Fruit fly (Drosophila melanogaster) whole organism, embryonic: ENCODE results near the gene TTLL1A.

Experiments used
- Abd-B ChIP-seq: fragments of 200-800 bp; sonication (Bioruptor generic); optimal IDR thresholded peaks from 2 replicates; lab custom pipeline; 2018; ENCODE audit warnings: missing biosample characterization, mild to moderate bottlenecking, missing genetic modification characterization, moderate library complexity
- Atf3 ChIP-seq: fragments of 200-800 bp; sonication (Bioruptor generic); optimal IDR thresholded peaks from 3 replicates; lab custom pipeline; 2016; ENCODE audit warnings: missing biosample characterization, missing genetic modification characterization
- Bdp1 ChIP-seq: fragments of 200-800 bp; sonication (Bioruptor generic); optimal IDR thresholded peaks from 3 replicates; lab custom pipeline; 2016; ENCODE audit warnings: missing biosample characterization, missing genetic modification characterization
- CG10147 ChIP-seq: fragments of 200-800 bp; sonication (Bioruptor generic); optimal IDR thresholded peaks from 2 replicates; lab custom pipeline; 2019; ENCODE audit warnings: missing biosample characterization, mild to moderate bottlenecking, missing genetic modification characterization, moderate library complexity
- CG1024 ChIP-seq: fragments of 200-800 bp; sonication (Bioruptor generic); IDR thresholded peaks from 2 replicates; pipeline ENCODE4 v1.3.6; 2022; ENCODE audit warnings: missing biosample characterization, missing genetic modification characterization
- CG10565 ChIP-seq: fragments of 200-800 bp; sonication (Bioruptor generic); optimal IDR thresholded peaks from 3 replicates; lab custom pipeline; 2016; ENCODE audit warnings: missing biosample characterization, mild to moderate bottlenecking, missing genetic modification characterization
- CG11696 ChIP-seq: fragments of 200-800 bp; sonication (Bioruptor generic); IDR thresholded peaks from 2 replicates; pipeline ENCODE4 v1.3.6; 2022; ENCODE audit warnings: missing biosample characterization, missing genetic modification characterization
- CG15269 ChIP-seq: fragments of 200-800 bp; sonication (Bioruptor generic); optimal IDR thresholded peaks from 2 replicates; lab custom pipeline; 2018; ENCODE audit warnings: missing biosample characterization, mild to moderate bottlenecking, missing genetic modification characterization, moderate library complexity
- CG1647 ChIP-seq: fragments of 200-800 bp; sonication (Bioruptor generic); optimal IDR thresholded peaks from 3 replicates; lab custom pipeline; 2016; ENCODE audit warnings: missing biosample characterization, missing genetic modification characterization
- CG30431 ChIP-seq: fragments of 200-800 bp; sonication (Bioruptor generic); optimal IDR thresholded peaks from 2 replicates; lab custom pipeline; 2017; ENCODE audit warnings: missing biosample characterization, missing genetic modification characterization
- CG4820 ChIP-seq: fragments of 200-800 bp; sonication (Bioruptor generic); optimal IDR thresholded peaks from 3 replicates; lab custom pipeline; 2016; ENCODE audit warnings: missing biosample characterization, missing genetic modification characterization
- CG5245 ChIP-seq: fragments of 200-800 bp; sonication (Bioruptor generic); optimal IDR thresholded peaks from 3 replicates; lab custom pipeline; 2016; ENCODE audit warnings: missing biosample characterization, missing genetic modification characterization
- CG6175 ChIP-seq: fragments of 200-800 bp; sonication (Bioruptor generic); IDR thresholded peaks from 3 replicates; pipeline ENCODE4 v1.3.6; 2022; ENCODE audit warnings: missing biosample characterization, missing genetic modification characterization
- CG6654 ChIP-seq: fragments of 200-800 bp; sonication (Bioruptor generic); optimal IDR thresholded peaks from 2 replicates; lab custom pipeline; 2017; ENCODE audit warnings: missing biosample characterization, mild to moderate bottlenecking, missing genetic modification characterization
- CG6683 ChIP-seq: fragments of 200-800 bp; sonication (Bioruptor generic); optimal IDR thresholded peaks from 2 replicates; lab custom pipeline; 2017; ENCODE audit warnings: missing biosample characterization, mild to moderate bottlenecking, missing genetic modification characterization, missing genetic modification reagents
- CG7786 ChIP-seq: fragments of 200-800 bp; sonication (Bioruptor generic); optimal IDR thresholded peaks from 2 replicates; lab custom pipeline; 2016; ENCODE audit warnings: missing biosample characterization, missing genetic modification characterization
- CG8359 ChIP-seq: fragments of 200-800 bp; sonication (Bioruptor generic); optimal IDR thresholded peaks from 2 replicates; lab custom pipeline; 2017; ENCODE audit warnings: missing biosample characterization, mild to moderate bottlenecking, missing genetic modification characterization, borderline replicate concordance
- CG8478 ChIP-seq: fragments of >200 bp; optimal IDR thresholded peaks from 2 replicates; lab custom pipeline; 2018
- CG8765 ChIP-seq: fragments of 200-800 bp; sonication (Bioruptor generic); IDR thresholded peaks from 2 replicates; pipeline ENCODE4 v1.3.6; 2022; ENCODE audit warnings: missing biosample characterization, missing genetic modification characterization
- CG8924 ChIP-seq: fragments of 200-800 bp; optimal IDR thresholded peaks from 3 replicates; lab custom pipeline; 2019; ENCODE audit warnings: missing biosample characterization, mild to moderate bottlenecking, missing genetic modification characterization, moderate library complexity
- CG9437 ChIP-seq: fragments of 200-800 bp; sonication (Bioruptor generic); optimal IDR thresholded peaks from 2 replicates; lab custom pipeline; 2018; ENCODE audit warnings: missing biosample characterization, mild to moderate bottlenecking, missing genetic modification characterization
- D19B ChIP-seq: fragments of 200-800 bp; sonication (Bioruptor generic); optimal IDR thresholded peaks from 2 replicates; lab custom pipeline; 2017; ENCODE audit warnings: missing biosample characterization, mild to moderate bottlenecking, missing genetic modification characterization
- Dll ChIP-seq: fragments of 200-800 bp; sonication (Bioruptor generic); IDR thresholded peaks from 4 replicates; pipeline ENCODE4 v1.3.6; 2022; ENCODE audit warnings: missing biosample characterization, missing genetic modification characterization; ENCODE audit not compliant: partially characterized antibody
- HHEX ChIP-seq: fragments of 200-800 bp; sonication (Bioruptor generic); optimal IDR thresholded peaks from 3 replicates; lab custom pipeline; 2017; ENCODE audit warnings: missing biosample characterization, mild to moderate bottlenecking, missing genetic modification characterization, missing genetic modification reagents
- HLH54F ChIP-seq: fragments of 200-800 bp; sonication (Bioruptor generic); optimal IDR thresholded peaks from 3 replicates; lab custom pipeline; 2016; ENCODE audit warnings: missing biosample characterization, missing genetic modification characterization
- HLHmδ ChIP-seq: fragments of 200-800 bp; sonication (Bioruptor generic); optimal IDR thresholded peaks from 2 replicates; lab custom pipeline; 2018; ENCODE audit warnings: missing biosample characterization, mild to moderate bottlenecking, missing genetic modification characterization, moderate library complexity
- Hand ChIP-seq: fragments of 200-800 bp; sonication (Bioruptor generic); optimal IDR thresholded peaks from 2 replicates; lab custom pipeline; 2017; ENCODE audit warnings: mild to moderate bottlenecking, missing biosample characterization, missing genetic modification reagents, missing genetic modification characterization
- Hey ChIP-seq: fragments of 200-800 bp; sonication (Bioruptor generic); optimal IDR thresholded peaks from 3 replicates; lab custom pipeline; 2018; ENCODE audit warnings: missing biosample characterization, mild to moderate bottlenecking, missing genetic modification characterization
- HmgZ ChIP-seq: fragments of 200-800 bp; sonication (Bioruptor generic); optimal IDR thresholded peaks from 2 replicates; lab custom pipeline; 2018; ENCODE audit warnings: missing biosample characterization, mild to moderate bottlenecking, missing genetic modification characterization
- Hsf ChIP-seq: fragments of 200-800 bp; sonication (Bioruptor generic); optimal IDR thresholded peaks from 3 replicates; lab custom pipeline; 2016; ENCODE audit warnings: missing biosample characterization, missing genetic modification characterization
- Ptx1 ChIP-seq: fragments of 200-800 bp; sonication (Bioruptor generic); IDR thresholded peaks from 2 replicates; pipeline ENCODE4 v1.3.6; 2022; ENCODE audit warnings: missing biosample characterization, missing genetic modification characterization
- Sry-δ ChIP-seq: fragments of 200-800 bp; sonication (Bioruptor generic); optimal IDR thresholded peaks from 2 replicates; lab custom pipeline; 2016; ENCODE audit warnings: missing biosample characterization, missing genetic modification characterization
- Trl ChIP-seq, 3 experiments: fragments of >200 bp in 2 of 3; fragments of 200-800 bp in 1 of 3; sonication (Bioruptor generic) in 1 of 3; optimal IDR thresholded peaks; 2 replicates in 1 of 3; 3 replicates in 2 of 3; lab custom pipeline; 2016 to 2017; ENCODE audit warnings: missing biosample characterization in 1 of 3, missing genetic modification characterization in 1 of 3
- cg ChIP-seq: fragments of 200-800 bp; sonication (Bioruptor generic); optimal IDR thresholded peaks from 3 replicates; lab custom pipeline; 2019; ENCODE audit warnings: missing biosample characterization, mild to moderate bottlenecking, missing genetic modification characterization, moderate library complexity
- ci ChIP-seq: fragments of 200-800 bp; sonication (Bioruptor generic); IDR thresholded peaks from 3 replicates; pipeline ENCODE4 v1.3.6; 2022; ENCODE audit warnings: missing biosample characterization, missing genetic modification characterization
- croc ChIP-seq: fragments of 200-800 bp; sonication (Bioruptor generic); conservative IDR thresholded peaks from 3 replicates; pipeline ENCODE4 v1.3.6; 2022; ENCODE audit warnings: missing biosample characterization, missing genetic modification characterization
- disco-r ChIP-seq: fragments of 200-800 bp; sonication (Bioruptor generic); optimal IDR thresholded peaks from 2 replicates; lab custom pipeline; 2016; ENCODE audit warnings: missing biosample characterization, missing genetic modification characterization
- ems ChIP-seq: fragments of 200-800 bp; sonication (Bioruptor generic); optimal IDR thresholded peaks from 3 replicates; lab custom pipeline; 2016; ENCODE audit warnings: missing biosample characterization, missing genetic modification characterization
- esg ChIP-seq: fragments of 200-800 bp; sonication (Bioruptor generic); conservative IDR thresholded peaks from 2 replicates; pipeline ENCODE4 v1.3.6; 2022; ENCODE audit warnings: missing biosample characterization, missing genetic modification characterization
- ftz-f1 ChIP-seq: fragments of 200-800 bp; sonication (Bioruptor generic); optimal IDR thresholded peaks from 2 replicates; lab custom pipeline; 2016; ENCODE audit warnings: missing biosample characterization, missing genetic modification characterization
- gsb ChIP-seq: fragments of 200-800 bp; sonication (Bioruptor generic); IDR thresholded peaks from 2 replicates; pipeline ENCODE4 v1.3.6; 2022; ENCODE audit warnings: missing biosample characterization, missing genetic modification characterization
- hbn ChIP-seq: fragments of 200-800 bp; sonication (Bioruptor generic); IDR thresholded peaks from 2 replicates; pipeline ENCODE4 v1.3.6; 2022; ENCODE audit warnings: missing biosample characterization, missing genetic modification characterization; ENCODE audit not compliant: partially characterized antibody
- ind ChIP-seq: fragments of 200-800 bp; sonication (Bioruptor generic); optimal IDR thresholded peaks from 3 replicates; lab custom pipeline; 2016; ENCODE audit warnings: missing biosample characterization, missing genetic modification characterization
- inv ChIP-seq: fragments of 200-800 bp; sonication (Bioruptor generic); IDR thresholded peaks from 2 replicates; pipeline ENCODE4 v1.3.6; 2022; ENCODE audit warnings: missing biosample characterization, missing genetic modification characterization; ENCODE audit not compliant: partially characterized antibody
- nerfin-2 ChIP-seq: fragments of 200-800 bp; sonication (Bioruptor generic); IDR thresholded peaks from 2 replicates; pipeline ENCODE4 v1.3.6; 2022; ENCODE audit warnings: missing biosample characterization, missing genetic modification characterization; ENCODE audit not compliant: partially characterized antibody
- nom ChIP-seq: fragments of 200-800 bp; sonication (Bioruptor generic); optimal IDR thresholded peaks from 2 replicates; lab custom pipeline; 2017; ENCODE audit warnings: missing biosample characterization, missing genetic modification characterization, mild to moderate bottlenecking, moderate library complexity, missing genetic modification reagents
- odd ChIP-seq: fragments of 200-800 bp; sonication (Bioruptor generic); optimal IDR thresholded peaks from 2 replicates; lab custom pipeline; 2017; ENCODE audit warnings: missing biosample characterization, mild to moderate bottlenecking, missing genetic modification characterization
- sim ChIP-seq: fragments of 200-800 bp; sonication (Bioruptor generic); IDR thresholded peaks from 2 replicates; pipeline ENCODE4 v1.3.6; 2022; ENCODE audit warnings: missing biosample characterization, missing genetic modification characterization
- so ChIP-seq: fragments of 200-800 bp; sonication (Bioruptor generic); IDR thresholded peaks from 3 replicates; pipeline ENCODE4 v1.3.6; 2022; ENCODE audit warnings: missing biosample characterization, missing genetic modification characterization
- sug ChIP-seq: fragments of 200-800 bp; optimal IDR thresholded peaks from 2 replicates; lab custom pipeline; 2019; ENCODE audit warnings: missing biosample characterization, mild to moderate bottlenecking, missing genetic modification characterization, moderate library complexity

The TTLL1A gene

DNA sequence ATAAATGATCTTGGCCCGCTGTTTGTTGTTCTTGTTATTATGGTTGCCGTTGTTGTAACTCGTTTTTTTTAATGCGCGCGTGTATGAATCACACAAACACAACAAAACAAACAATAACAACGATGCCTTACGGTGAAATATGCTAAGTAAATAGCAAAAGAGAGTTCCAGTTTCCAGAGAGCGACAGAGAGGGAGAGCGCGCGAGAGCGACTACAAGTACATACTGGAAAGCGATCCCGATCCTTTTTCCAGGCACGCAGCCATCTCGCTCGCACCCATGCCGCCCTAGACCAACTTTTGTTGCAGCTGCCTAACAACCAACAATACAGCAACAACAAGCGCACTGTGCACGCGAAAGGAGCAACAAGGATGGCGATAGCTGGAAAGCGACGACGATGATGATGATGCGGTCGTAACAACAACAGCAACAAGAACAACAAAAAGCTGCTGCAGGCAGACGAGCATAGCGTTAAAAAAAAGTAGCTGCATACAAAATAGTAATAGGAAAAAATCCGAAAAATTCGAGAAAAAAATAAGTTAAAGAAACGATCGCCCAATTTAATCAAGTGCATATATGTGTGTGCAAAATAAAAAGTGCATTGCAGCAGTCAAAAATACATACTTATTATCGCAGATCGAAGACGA is 41.9 kb downstream of the TTLL1A start (continued):
- TF ChIP-seq CG6175 (GFP tag; lab: Robert Waterston, UW) (no peak), CG5245 (GFP tag; lab: Kevin White, UChicago) (no peak), Hsf (GFP tag; lab: Kevin White, UChicago) (no peak), sug (tag; lab: Kevin White, UChicago) (no peak), ci (GFP tag; lab: Robert Waterston, UW) (peak; percentile 18; the same call in 1 of the 3 replicates), CG7786 (GFP tag; lab: Kevin White, UChicago) (no peak), gsb (GFP tag; lab: Robert Waterston, UW) (no peak), Hey (tag; lab: Kevin White, UChicago) (no peak), Ptx1 (no peak), CG30431 (GFP tag; lab: Kevin White, UChicago) (no peak), CG11696 (GFP tag; lab: Robert Waterston, UW) (no peak), Sry-δ (GFP tag; lab: Kevin White, UChicago) (no peak), CG10565 (GFP tag; lab: Kevin White, UChicago) (no peak), CG8478 (lab: Kevin White, UChicago) (no peak), CG6683 (no peak), Trl (optimal IDR thresholded peaks at IDR 0.05; lab: Kevin White, UChicago) (peak; percentile 56 to 79), Trl (GFP tag; optimal IDR thresholded peaks at IDR 0.05; lab: Kevin White, UChicago) (no peak), CG10147 (GFP tag; lab: Kevin White, UChicago) (no peak), CG15269 (tag; lab: Kevin White, UChicago) (no peak), cg (GFP tag; lab: Kevin White, UChicago) (peak; percentile 9), CG1024 (GFP tag; lab: Robert Waterston, UW) (no peak), CG4820 (no peak), ems (GFP tag; lab: Kevin White, UChicago) (no peak), Dll (GFP tag; lab: Robert Waterston, UW) (no peak), CG8359 (GFP tag; lab: Kevin White, UChicago) (no peak), D19B (GFP tag; lab: Kevin White, UChicago) (no peak), nom (no peak), nerfin-2 (GFP tag; lab: Robert Waterston, UW) (no peak), ind (GFP tag; lab: Kevin White, UChicago) (no peak), Hand (GFP tag; lab: Kevin White, UChicago) (no peak), Abd-B (GFP tag; lab: Kevin White, UChicago) (no peak), CG8765 (GFP tag; lab: Robert Waterston, UW) (no peak), croc (GFP tag; lab: Robert Waterston, UW) (no peak), Bdp1 (no peak), HLHmδ (GFP tag; lab: Kevin White, UChicago) (no peak), CG1647 (GFP tag; lab: Kevin White, UChicago) (no peak), disco-r (GFP tag; lab: Kevin White, UChicago) (no peak), odd (GFP tag; lab: Kevin White, UChicago) (no peak), CG8924 (tag; lab: Kevin White, UChicago) (peak; percentile 72), Atf3 (no peak), CG6654 (GFP tag; lab: Kevin White, UChicago) (no peak), CG9437 (GFP tag; lab: Kevin White, UChicago) (no peak), HLH54F (no peak), so (GFP tag; lab: Robert Waterston, UW) (peak; percentile 23; the same call in 1 of the 3 replicates), esg (GFP tag; lab: Robert Waterston, UW) (no peak), HmgZ (tag; lab: Kevin White, UChicago) (no peak), sim (GFP tag; lab: Robert Waterston, UW) (no peak), ftz-f1 (GFP tag; lab: Kevin White, UChicago) (no peak), hbn (GFP tag; lab: Robert Waterston, UW) (0 out of 2 replicates have a peak, but pooled peaks have one; percentile 20), inv (GFP tag; lab: Robert Waterston, UW) (no peak), HHEX (GFP tag; lab: Kevin White, UChicago) (no peak)
